Fruit fly (Drosophila melanogaster) Kc167 (cell line): ENCODE data around the gene PIP4K.

Experiments
- insv ChIP-seq: fragments of >200 bp; optimal IDR thresholded peaks from 3 replicates; lab custom pipeline; 2018; ENCODE audit warnings: missing external identifiers
- psq ChIP-seq: fragments of >200 bp; optimal IDR thresholded peaks from 2 replicates; lab custom pipeline; 2017; ENCODE audit warnings: missing external identifiers

- TF ChIP-seq psq (lab: Kevin White, UChicago) (no peak), insv (lab: Kevin White, UChicago) (no peak)
Measured at dm6 chr4:1234749-1235148, 38.1 kb upstream of the PIP4K start.
